Worm (Caenorhabditis elegans) whole organism, early embryonic: ENCODE results near the gene copb-1.

Experiments used
- B0310.2 ChIP-seq: sonication (generic microtip); optimal IDR thresholded peaks from 2 replicates; lab custom pipeline; 2016; ENCODE audit warnings: mild to moderate bottlenecking, missing genetic modification characterization, missing compliant biosample characterization
- F13C5.2 ChIP-seq: sonication (generic microtip); optimal IDR thresholded peaks from 2 replicates; lab custom pipeline; 2017; ENCODE audit warnings: mild to moderate bottlenecking, missing genetic modification characterization, inconsistent platforms, missing compliant biosample characterization
- aly-1 ChIP-seq: sonication (generic microtip); optimal IDR thresholded peaks from 2 replicates; lab custom pipeline; 2016; ENCODE audit warnings: missing genetic modification characterization, missing compliant biosample characterization
- ama-1 ChIP-seq: fragments of 150-350 bp; optimal IDR thresholded peaks from 2 replicates; lab custom pipeline; 2014
- ceh-13 ChIP-seq: fragments of 200-800 bp; sonication (Bioruptor generic); optimal IDR thresholded peaks from 2 replicates; lab custom pipeline; 2018; ENCODE audit warnings: mild to moderate bottlenecking, missing genetic modification characterization, missing compliant biosample characterization
- ceh-36 ChIP-seq: sonication (generic microtip); optimal IDR thresholded peaks from 2 replicates; lab custom pipeline; 2016; ENCODE audit warnings: missing genetic modification characterization, inconsistent platforms, missing compliant biosample characterization
- ets-7 ChIP-seq: sonication (generic microtip); optimal IDR thresholded peaks from 2 replicates; lab custom pipeline; 2016; ENCODE audit warnings: missing genotype, missing genetic modification characterization, missing compliant biosample characterization
- flt-1 ChIP-seq: fragments of 200-800 bp; sonication (Bioruptor generic); IDR thresholded peaks from 2 replicates; pipeline ENCODE4 v1.3.6; 2022; ENCODE audit warnings: missing genetic modification characterization, missing compliant biosample characterization
- hmbx-1 ChIP-seq: sonication (generic microtip); optimal IDR thresholded peaks from 2 replicates; lab custom pipeline; 2016; ENCODE audit warnings: mild to moderate bottlenecking, missing genetic modification characterization, missing compliant biosample characterization
- hmg-4 ChIP-seq: fragments of 200-800 bp; sonication (Bioruptor generic); optimal IDR thresholded peaks from 2 replicates; lab custom pipeline; 2018; ENCODE audit warnings: mild to moderate bottlenecking, missing genetic modification characterization, missing compliant biosample characterization
- hnd-1 ChIP-seq: sonication (generic microtip); optimal IDR thresholded peaks from 2 replicates; lab custom pipeline; 2016; ENCODE audit warnings: missing genetic modification characterization, missing compliant biosample characterization
- pes-1 ChIP-seq: fragments of 200-800 bp; sonication (Bioruptor generic); IDR thresholded peaks from 2 replicates; pipeline ENCODE4 v1.3.6; 2022; ENCODE audit warnings: missing genetic modification reagents, missing genetic modification characterization, missing compliant biosample characterization
- scrt-1 ChIP-seq: fragments of 200-800 bp; sonication (Bioruptor generic); IDR thresholded peaks from 2 replicates; pipeline ENCODE4 v1.3.6; 2022; ENCODE audit warnings: missing genetic modification characterization, missing compliant biosample characterization
- sea-1 ChIP-seq: fragments of 200-800 bp; sonication (Bioruptor generic); conservative IDR thresholded peaks from 2 replicates; pipeline ENCODE4 v1.3.6; 2022; ENCODE audit warnings: missing genetic modification characterization, missing compliant biosample characterization
- tbx-11 ChIP-seq: fragments of 200-800 bp; sonication (Bioruptor generic); IDR thresholded peaks from 2 replicates; pipeline ENCODE4 v1.3.6; 2022; ENCODE audit warnings: missing genetic modification characterization, missing compliant biosample characterization
- tbx-37 ChIP-seq: fragments of 200-800 bp; sonication (Bioruptor generic); conservative IDR thresholded peaks from 2 replicates; pipeline ENCODE4 v1.3.6; 2022; ENCODE audit warnings: missing genetic modification reagents, missing genetic modification characterization, missing compliant biosample characterization
- tra-4 ChIP-seq: sonication (generic microtip); optimal IDR thresholded peaks from 2 replicates; lab custom pipeline; 2017; ENCODE audit warnings: missing genetic modification characterization, missing compliant biosample characterization

copb-1 gene

ce11 chrII:3093352-3093751 lies 14.8 kb downstream of the copb-1 start, which contains the start of gene srg-22:
Gene srg-22, minus strand, starts transcription at chrII:3093452.
- TF ChIP-seq flt-1 (GFP tag; lab: Robert Waterston, UW) (no peak), ceh-36 (tag; lab: Kevin White, UChicago) (no peak), tbx-11 (GFP tag; lab: Robert Waterston, UW) (no peak), hmbx-1 (tag; lab: Kevin White, UChicago) (no peak), scrt-1 (GFP tag; lab: Robert Waterston, UW) (no peak), B0310.2 (tag; lab: Kevin White, UChicago) (no peak), hnd-1 (tag; lab: Kevin White, UChicago) (no peak), aly-1 (tag; lab: Kevin White, UChicago) (no peak), ama-1 (lab: Kevin White, UChicago) (no peak), pes-1 (GFP tag; lab: Robert Waterston, UW) (no peak), tbx-37 (no peak), F13C5.2 (tag; lab: Kevin White, UChicago) (no peak)

ce11 chrII:3096060-3096459 lies 17.5 kb downstream of the copb-1 start, which contains the start of gene srg-23:
Gene srg-23, minus strand, starts transcription at chrII:3096160.
- TF ChIP-seq ceh-36 (tag; lab: Kevin White, UChicago) (no peak), tbx-11 (GFP tag; lab: Robert Waterston, UW) (no peak), flt-1 (GFP tag; lab: Robert Waterston, UW) (no peak), ets-7 (tag; lab: Kevin White, UChicago) (no peak), hmbx-1 (tag; lab: Kevin White, UChicago) (no peak), scrt-1 (GFP tag; lab: Robert Waterston, UW) (no peak), pes-1 (GFP tag; lab: Robert Waterston, UW) (no peak), hnd-1 (tag; lab: Kevin White, UChicago) (no peak), tra-4 (tag; lab: Kevin White, UChicago) (no peak), ceh-13 (GFP tag; lab: Kevin White, UChicago) (no peak), ama-1 (lab: Kevin White, UChicago) (no peak), hmg-4 (GFP tag; lab: Kevin White, UChicago) (no peak), aly-1 (tag; lab: Kevin White, UChicago) (no peak)

ce11 chrII:3096857-3097256 lies 18.3 kb downstream of the copb-1 start, which contains the start of gene Y25C1A.14:
Gene Y25C1A.14, minus strand, starts transcription at chrII:3096957.
- TF ChIP-seq sea-1 (GFP tag; lab: Robert Waterston, UW) (no peak), ama-1 (lab: Kevin White, UChicago) (no peak), aly-1 (tag; lab: Kevin White, UChicago) (no peak), tbx-37 (no peak), hmbx-1 (tag; lab: Kevin White, UChicago) (no peak), ceh-13 (GFP tag; lab: Kevin White, UChicago) (no peak), hmg-4 (GFP tag; lab: Kevin White, UChicago) (no peak), pes-1 (GFP tag; lab: Robert Waterston, UW) (no peak), tbx-11 (GFP tag; lab: Robert Waterston, UW) (no peak), B0310.2 (tag; lab: Kevin White, UChicago) (no peak), F13C5.2 (tag; lab: Kevin White, UChicago) (no peak), ets-7 (tag; lab: Kevin White, UChicago) (no peak), ceh-36 (tag; lab: Kevin White, UChicago) (no peak), tra-4 (tag; lab: Kevin White, UChicago) (no peak), hnd-1 (tag; lab: Kevin White, UChicago) (no peak)

- no peak for TF ChIP-seq aly-1 (tag; lab: Kevin White, UChicago)
- no peak for TF ChIP-seq scrt-1 (GFP tag; lab: Robert Waterston, UW)
- TF ChIP-seq ets-7 (tag; lab: Kevin White, UChicago), result no peak
- no peak for TF ChIP-seq tra-4 (tag; lab: Kevin White, UChicago)
- no peak for TF ChIP-seq tbx-11 (GFP tag; lab: Robert Waterston, UW)
- TF ChIP-seq ceh-36 (tag; lab: Kevin White, UChicago), result no peak
- TF ChIP-seq hmg-4 (GFP tag; lab: Kevin White, UChicago), result no peak
- TF ChIP-seq ama-1 (lab: Kevin White, UChicago), result no peak
- TF ChIP-seq pes-1 (GFP tag; lab: Robert Waterston, UW), result no peak
- TF ChIP-seq flt-1 (GFP tag; lab: Robert Waterston, UW), result no peak
- no peak for TF ChIP-seq tbx-37
- no peak for TF ChIP-seq F13C5.2 (tag; lab: Kevin White, UChicago)
- TF ChIP-seq ceh-13 (GFP tag; lab: Kevin White, UChicago), result no peak
- no peak for TF ChIP-seq hmbx-1 (tag; lab: Kevin White, UChicago)
- TF ChIP-seq B0310.2 (tag; lab: Kevin White, UChicago), result no peak
- no peak for TF ChIP-seq sea-1 (GFP tag; lab: Robert Waterston, UW)
- no peak for TF ChIP-seq hnd-1 (tag; lab: Kevin White, UChicago)
Observed at ce11 chrII:3100546-3100945, 21.9 kb downstream of the copb-1 start, which contains the start of gene srg-24. Gene srg-24, minus strand, starts transcription at chrII:3100646.

- TF ChIP-seq ceh-13 (GFP tag; lab: Kevin White, UChicago) (no peak), hmg-4 (GFP tag; lab: Kevin White, UChicago) (no peak), B0310.2 (tag; lab: Kevin White, UChicago) (no peak), pes-1 (GFP tag; lab: Robert Waterston, UW) (no peak), F13C5.2 (tag; lab: Kevin White, UChicago) (no peak)
Observed at ce11 chrII:3102018-3102417, 23.4 kb downstream of the copb-1 start, which contains the start of gene clec-121. Gene clec-121, plus strand, starts transcription at chrII:3102318.

ce11 chrII:3105765-3106164 lies 27.2 kb downstream of the copb-1 start, which contains the start of gene clec-122:
Gene clec-122, plus strand, starts transcription at chrII:3106065.
- no peak for TF ChIP-seq ceh-13 (GFP tag; lab: Kevin White, UChicago)
- no peak for TF ChIP-seq B0310.2 (tag; lab: Kevin White, UChicago)
- TF ChIP-seq tra-4 (tag; lab: Kevin White, UChicago), result no peak
- TF ChIP-seq sea-1 (GFP tag; lab: Robert Waterston, UW), result no peak
- TF ChIP-seq scrt-1 (GFP tag; lab: Robert Waterston, UW), result no peak
- TF ChIP-seq aly-1 (tag; lab: Kevin White, UChicago), result no peak
- TF ChIP-seq tbx-37, result no peak
- no peak for TF ChIP-seq flt-1 (GFP tag; lab: Robert Waterston, UW)
- no peak for TF ChIP-seq ceh-36 (tag; lab: Kevin White, UChicago)
- TF ChIP-seq ets-7 (tag; lab: Kevin White, UChicago), result no peak
- TF ChIP-seq pes-1 (GFP tag; lab: Robert Waterston, UW), result no peak
- no peak for TF ChIP-seq hnd-1 (tag; lab: Kevin White, UChicago)
- no peak for TF ChIP-seq tbx-11 (GFP tag; lab: Robert Waterston, UW)
- TF ChIP-seq hmbx-1 (tag; lab: Kevin White, UChicago), result no peak
- no peak for TF ChIP-seq hmg-4 (GFP tag; lab: Kevin White, UChicago)
- TF ChIP-seq F13C5.2 (tag; lab: Kevin White, UChicago), result no peak
- TF ChIP-seq ama-1 (lab: Kevin White, UChicago), result no peak
